Worm (Caenorhabditis elegans) whole organism, L4 larva: ENCODE results near the gene clec-71.
"Not testable (repeated sequence)": the region's sequence is repeated elsewhere in the genome, so short reads cannot be mapped to it uniquely, and the experiment has no call there.

ENCODE experiments used
- F26F4.8 ChIP-seq: fragments of 200-800 bp; sonication (Bioruptor generic); conservative IDR thresholded peaks from 2 replicates; pipeline ENCODE4 v1.3.6; 2022; ENCODE audit warnings: missing genetic modification characterization, missing compliant biosample characterization
- F44E2.7 ChIP-seq: fragments of 200-800 bp; sonication (Bioruptor generic); IDR thresholded peaks from 2 replicates; pipeline ENCODE4 v2.1.2; 2022; ENCODE audit warnings: missing genetic modification characterization, missing compliant biosample characterization
- R02D3.7 ChIP-seq: fragments of 150-350 bp; sonication (generic microtip); optimal IDR thresholded peaks from 3 replicates; lab custom pipeline; 2014; ENCODE audit warnings: missing biosample characterization, missing genetic modification characterization
- T26A8.4 ChIP-seq: fragments of 200-800 bp; sonication (Bioruptor generic); IDR thresholded peaks from 2 replicates; pipeline ENCODE4 v1.3.6; 2022; ENCODE audit warnings: missing genetic modification characterization, missing compliant biosample characterization
- Y48G9A.11 ChIP-seq: fragments of 200-800 bp; sonication (Bioruptor generic); IDR thresholded peaks from 2 replicates; pipeline ENCODE4 v1.3.6; 2022; ENCODE audit warnings: missing genetic modification reagents, missing genetic modification characterization, missing compliant biosample characterization
- ZK337.2 ChIP-seq: fragments of 200-800 bp; sonication (Bioruptor generic); IDR thresholded peaks from 2 replicates; pipeline ENCODE4 v1.3.6; 2022; ENCODE audit warnings: missing genetic modification reagents, missing genetic modification characterization, missing compliant biosample characterization
- aha-1 ChIP-seq: fragments of 150-350 bp; peaks from one replicate; lab custom pipeline; 2014; ENCODE audit warnings: missing biosample characterization, missing genetic modification characterization
- ama-1 ChIP-seq: fragments of 150-350 bp; optimal IDR thresholded peaks from 2 replicates; lab custom pipeline; 2014; ENCODE audit warnings: inconsistent platforms, mixed read lengths
- ceh-28 ChIP-seq: fragments of 150-350 bp; optimal IDR thresholded peaks from 2 replicates; lab custom pipeline; 2014; ENCODE audit warnings: missing biosample characterization, missing genetic modification reagents, missing genetic modification characterization
- ceh-62 ChIP-seq: sonication (generic microtip); optimal IDR thresholded peaks from 2 replicates; lab custom pipeline; 2017; ENCODE audit warnings: missing biosample characterization, missing genetic modification characterization
- ces-1 ChIP-seq: fragments of 150-350 bp; sonication (generic microtip); optimal IDR thresholded peaks from 4 replicates; lab custom pipeline; 2014; ENCODE audit warnings: missing biosample characterization, missing genetic modification reagents, missing genetic modification characterization
- ctbp-1 ChIP-seq: fragments of 200-800 bp; sonication (Bioruptor generic); IDR thresholded peaks from 2 replicates; pipeline ENCODE4 v1.3.6; 2022; ENCODE audit warnings: missing genetic modification reagents, missing genetic modification characterization, missing compliant biosample characterization
- daf-12 ChIP-seq: fragments of 150-350 bp; optimal IDR thresholded peaks from 2 replicates; lab custom pipeline; 2014; ENCODE audit warnings: missing biosample characterization, missing genetic modification reagents, missing genetic modification characterization
- daf-16 ChIP-seq, 3 experiments: sonication (generic microtip); optimal IDR thresholded peaks; 2 replicates each; lab custom pipeline; 2016 to 2017; ENCODE audit warnings: missing genetic modification characterization in 3 of 3, missing genetic modification reagents in 3 of 3, mild to moderate bottlenecking in 2 of 3, missing compliant biosample characterization in 2 of 3, missing biosample characterization in 1 of 3, moderate library complexity in 1 of 3
- daf-8 ChIP-seq: fragments of 200-800 bp; sonication (Bioruptor generic); IDR thresholded peaks from 2 replicates; pipeline ENCODE4 v1.3.6; 2022; ENCODE audit warnings: missing genetic modification characterization, missing compliant biosample characterization
- dve-1 ChIP-seq: sonication (generic microtip); optimal IDR thresholded peaks from 2 replicates; lab custom pipeline; 2017; ENCODE audit warnings: antibody characterized with exemption, mild to moderate bottlenecking, missing genetic modification characterization, missing compliant biosample characterization; ENCODE audit not compliant: insufficient read depth
- egl-27 ChIP-seq: sonication (generic microtip); optimal IDR thresholded peaks from 3 replicates; lab custom pipeline; 2017; ENCODE audit warnings: missing biosample characterization, missing genetic modification reagents, missing genetic modification characterization
- egl-43 ChIP-seq: fragments of 200-800 bp; sonication (Bioruptor generic); IDR thresholded peaks from 2 replicates; pipeline ENCODE4 v1.3.6; 2022; ENCODE audit warnings: missing genetic modification reagents, missing genetic modification characterization, missing compliant biosample characterization
- gei-8 ChIP-seq: fragments of 200-800 bp; sonication (Bioruptor generic); optimal IDR thresholded peaks from 2 replicates; lab custom pipeline; 2018; ENCODE audit warnings: mild to moderate bottlenecking, missing genetic modification characterization, missing compliant biosample characterization
- hif-1 ChIP-seq, 2 experiments: sonication (generic microtip); optimal IDR thresholded peaks; 2 replicates each; lab custom pipeline; 2016 to 2017; ENCODE audit warnings: missing compliant biosample characterization in 2 of 2, missing genetic modification characterization in 2 of 2, missing genetic modification reagents in 2 of 2, missing genotype in 2 of 2, mild to moderate bottlenecking in 1 of 2
- hlh-11 ChIP-seq: fragments of 200-800 bp; sonication (Bioruptor generic); optimal IDR thresholded peaks from 2 replicates; lab custom pipeline; 2018; ENCODE audit warnings: mild to moderate bottlenecking, missing genetic modification characterization, missing compliant biosample characterization
- lsy-2 ChIP-seq, 2 experiments: fragments of 150-350 bp in 1 of 2; sonication (generic microtip) in 1 of 2; optimal IDR thresholded peaks; 2 replicates each; lab custom pipeline; 2014 to 2017; ENCODE audit warnings: missing biosample characterization in 2 of 2, missing genetic modification characterization in 2 of 2
- madf-9 ChIP-seq: fragments of 200-800 bp; sonication (Bioruptor generic); conservative IDR thresholded peaks from 2 replicates; pipeline ENCODE4 v1.3.6; 2022; ENCODE audit warnings: missing genetic modification reagents, missing genetic modification characterization, missing compliant biosample characterization
- mep-1 ChIP-seq: fragments of 150-350 bp; sonication (generic microtip); optimal IDR thresholded peaks from 3 replicates; lab custom pipeline; 2014; ENCODE audit warnings: missing biosample characterization, missing genetic modification characterization
- mes-2 ChIP-seq: sonication (generic microtip); optimal IDR thresholded peaks from 2 replicates; lab custom pipeline; 2016; ENCODE audit warnings: missing genotype, mild to moderate bottlenecking, missing genetic modification characterization, missing compliant biosample characterization; ENCODE audit not compliant: poor library complexity, severe bottlenecking
- mxl-2 ChIP-seq: fragments of 200-800 bp; sonication (Bioruptor generic); conservative IDR thresholded peaks from 2 replicates; pipeline ENCODE4 v1.3.6; 2022; ENCODE audit warnings: missing genetic modification reagents, missing genetic modification characterization, missing compliant biosample characterization
- mxl-3 ChIP-seq: fragments of 200-800 bp; sonication (Bioruptor generic); optimal IDR thresholded peaks from 2 replicates; lab custom pipeline; 2018; ENCODE audit warnings: mild to moderate bottlenecking, missing genetic modification characterization, missing compliant biosample characterization
- nhr-28 ChIP-seq: fragments of 150-350 bp; optimal IDR thresholded peaks from 2 replicates; lab custom pipeline; 2014; ENCODE audit warnings: missing biosample characterization, missing genetic modification characterization
- nhr-41 ChIP-seq: fragments of 200-800 bp; sonication (Bioruptor generic); IDR thresholded peaks from 2 replicates; pipeline ENCODE4 v1.3.6; 2022; ENCODE audit warnings: missing genetic modification reagents, missing genetic modification characterization, missing compliant biosample characterization
- nhr-6 ChIP-seq: fragments of 150-350 bp; optimal IDR thresholded peaks from 2 replicates; lab custom pipeline; 2014; ENCODE audit warnings: missing biosample characterization, missing genetic modification characterization
- nhr-77 ChIP-seq: fragments of 150-350 bp; optimal IDR thresholded peaks from 2 replicates; lab custom pipeline; 2014; ENCODE audit warnings: missing biosample characterization, missing genetic modification characterization
- pha-4 ChIP-seq, 2 experiments: fragments of 150-350 bp in 1 of 2; fragments of 200-800 bp in 1 of 2; sonication (Bioruptor generic) in 1 of 2; IDR thresholded peaks in 1 of 2; optimal IDR thresholded peaks in 1 of 2; 2 replicates each; pipeline versions ENCODE4 v1.3.6 to Lab custom; 2014 to 2022; ENCODE audit warnings: missing genetic modification characterization in 2 of 2, missing genetic modification reagents in 2 of 2, missing biosample characterization in 1 of 2, missing compliant biosample characterization in 1 of 2
- php-3 ChIP-seq: fragments of 200-800 bp; sonication (Bioruptor generic); IDR thresholded peaks from 2 replicates; pipeline ENCODE4 v1.3.6; 2022; ENCODE audit warnings: missing genetic modification reagents, missing genetic modification characterization, missing compliant biosample characterization
- pqm-1 ChIP-seq: sonication (generic microtip); optimal IDR thresholded peaks from 2 replicates; lab custom pipeline; 2017; ENCODE audit warnings: missing biosample characterization, missing genetic modification characterization
- rbr-2 ChIP-seq: sonication (generic microtip); optimal IDR thresholded peaks from 2 replicates; lab custom pipeline; 2016; ENCODE audit warnings: missing genotype, missing genetic modification characterization, missing compliant biosample characterization
- sdz-12 ChIP-seq: fragments of 200-800 bp; sonication (Bioruptor generic); optimal IDR thresholded peaks from 2 replicates; lab custom pipeline; 2018; ENCODE audit warnings: mild to moderate bottlenecking, missing genetic modification characterization, missing compliant biosample characterization
- skn-1 ChIP-seq: fragments of 150-350 bp; optimal IDR thresholded peaks from 2 replicates; lab custom pipeline; 2014; ENCODE audit warnings: missing biosample characterization, missing genetic modification characterization
- tra-1 ChIP-seq: fragments of 200-800 bp; sonication (Bioruptor generic); IDR thresholded peaks from 2 replicates; pipeline ENCODE4 v1.3.6; 2022; ENCODE audit warnings: missing genetic modification reagents, missing genetic modification characterization, missing compliant biosample characterization
- unc-130 ChIP-seq: sonication (generic microtip); optimal IDR thresholded peaks from 2 replicates; lab custom pipeline; 2016; ENCODE audit warnings: missing genetic modification reagents, missing genetic modification characterization, missing compliant biosample characterization
- unc-62 ChIP-seq, 3 experiments: fragments of 150-350 bp in 1 of 3; sonication (generic microtip); optimal IDR thresholded peaks in 2 of 3; peaks in 1 of 3; 1 replicate in 1 of 3; 2 replicates in 2 of 3; lab custom pipeline; 2014 to 2017; ENCODE audit warnings: missing biosample characterization in 3 of 3, missing genetic modification characterization in 3 of 3, missing genetic modification reagents in 3 of 3, missing genotype in 1 of 3
- zip-11 ChIP-seq: fragments of 200-800 bp; sonication (Bioruptor generic); IDR thresholded peaks from 2 replicates; pipeline ENCODE4 v1.3.6; 2022; ENCODE audit warnings: missing genetic modification characterization, missing compliant biosample characterization
- ztf-7 ChIP-seq: fragments of 150-350 bp; optimal IDR thresholded peaks from 2 replicates; lab custom pipeline; 2014; ENCODE audit warnings: missing biosample characterization, missing genetic modification characterization

Gene clec-71

DNA sequence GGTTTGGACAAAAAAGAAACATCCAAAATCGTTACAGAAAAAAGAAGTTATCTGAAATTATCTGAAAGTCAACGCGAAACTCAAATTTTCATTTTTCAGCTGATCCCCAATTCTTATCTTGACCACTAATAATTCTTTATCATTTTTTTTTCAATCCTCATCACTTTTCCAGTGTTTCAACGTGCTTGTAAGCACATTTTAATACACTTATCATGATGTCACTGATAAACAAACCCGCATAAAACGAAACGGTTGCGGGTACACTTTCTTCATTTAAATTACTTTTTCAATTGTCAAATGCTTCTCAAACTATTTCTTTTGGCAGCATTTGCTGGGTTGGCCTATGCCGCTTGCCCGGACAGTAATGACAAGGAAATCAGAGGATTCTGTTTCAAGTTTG, 15.4 kb upstream of the clec-71 start, which contains the start of gene clec-67:
clec-67 (plus strand) TSS at position 268 of the 400 bp plus-strand sequence.
- TF ChIP-seq ceh-62 (tag; lab: Kevin White, UChicago) = no peak
- TF ChIP-seq R02D3.7 (tag; lab: Kevin White, UChicago) = no peak
- no peak for TF ChIP-seq nhr-6 (tag; lab: Kevin White, UChicago)
- TF ChIP-seq daf-16 (GFP tag; optimal IDR thresholded peaks at IDR 0.05; lab: Kevin White, UChicago) = no peak
- peak; percentile 57 for TF ChIP-seq daf-16 (tag; optimal IDR thresholded peaks at IDR 0.05; lab: Kevin White, UChicago)
- TF ChIP-seq daf-12 (tag; lab: Kevin White, UChicago) = no peak
- TF ChIP-seq php-3 (GFP tag; lab: Robert Waterston, UW) = no peak
- TF ChIP-seq T26A8.4 (GFP tag; lab: Robert Waterston, UW) = no peak
- TF ChIP-seq ces-1 = no peak
- TF ChIP-seq rbr-2 (tag; lab: Kevin White, UChicago) = no peak
- TF ChIP-seq mxl-3 (GFP tag; lab: Kevin White, UChicago) = peak; percentile 17
- TF ChIP-seq tra-1 (GFP tag; lab: Robert Waterston, UW) = no peak
- TF ChIP-seq sdz-12 = no peak
- TF ChIP-seq madf-9 (GFP tag; lab: Robert Waterston, UW) = no peak
- no peak for TF ChIP-seq ama-1 (lab: Kevin White, UChicago)
- TF ChIP-seq skn-1 (tag; lab: Kevin White, UChicago) = no peak
- no peak for TF ChIP-seq ctbp-1
- TF ChIP-seq pha-4 (GFP tag; IDR thresholded peaks at IDR 0.05; lab: Robert Waterston, UW) = no peak
- TF ChIP-seq pha-4 (tag; optimal IDR thresholded peaks at IDR 0.05; lab: Kevin White, UChicago) = no peak
- peak; percentile 58 for TF ChIP-seq hlh-11 (tag; lab: Kevin White, UChicago)
- TF ChIP-seq daf-8 (GFP tag; lab: Robert Waterston, UW) = no peak
- no peak for TF ChIP-seq mxl-2 (GFP tag; lab: Robert Waterston, UW)
- TF ChIP-seq F26F4.8 = no peak
- peak; percentile 9 for TF ChIP-seq nhr-77
- TF ChIP-seq nhr-28 (tag; lab: Kevin White, UChicago) = peak; percentile 63
- peak; percentile 78 for TF ChIP-seq pqm-1 (tag; lab: Kevin White, UChicago)
- no peak for TF ChIP-seq egl-27
- no peak for TF ChIP-seq unc-130
- TF ChIP-seq mes-2 (tag; lab: Kevin White, UChicago) = no peak
- TF ChIP-seq egl-43 (GFP tag; lab: Robert Waterston, UW) = no peak
- no peak for TF ChIP-seq gei-8 (GFP tag; lab: Kevin White, UChicago)

DNA sequence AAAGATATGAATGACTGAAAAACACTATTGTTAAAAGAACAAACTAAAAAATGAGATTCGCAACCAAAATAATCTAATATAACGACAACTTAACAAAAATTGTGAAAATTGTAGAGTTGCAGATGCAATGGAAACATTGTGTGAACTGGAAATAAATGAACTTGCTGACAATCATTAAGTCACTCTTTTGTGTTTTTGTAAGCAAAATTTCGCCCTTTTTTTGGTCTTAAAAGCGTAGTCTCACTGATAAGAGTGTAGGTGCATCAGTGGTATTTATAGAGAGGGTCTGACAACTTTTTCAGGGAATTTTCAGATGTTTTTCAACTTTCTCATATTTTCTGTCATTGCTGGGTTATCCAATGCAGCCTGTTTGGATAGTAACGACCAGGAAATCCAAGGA, 11.1 kb upstream of the clec-71 start, which contains the start of gene clec-68:
clec-68 (plus strand) TSS at position 301 of the 400 bp plus-strand sequence.
- TF ChIP-seq nhr-41 (GFP tag; lab: Robert Waterston, UW) = no peak
- no peak for TF ChIP-seq lsy-2 (tag; optimal IDR thresholded peaks at IDR 0.05; lab: Kevin White, UChicago)
- TF ChIP-seq mes-2 (tag; lab: Kevin White, UChicago) = no peak

DNA sequence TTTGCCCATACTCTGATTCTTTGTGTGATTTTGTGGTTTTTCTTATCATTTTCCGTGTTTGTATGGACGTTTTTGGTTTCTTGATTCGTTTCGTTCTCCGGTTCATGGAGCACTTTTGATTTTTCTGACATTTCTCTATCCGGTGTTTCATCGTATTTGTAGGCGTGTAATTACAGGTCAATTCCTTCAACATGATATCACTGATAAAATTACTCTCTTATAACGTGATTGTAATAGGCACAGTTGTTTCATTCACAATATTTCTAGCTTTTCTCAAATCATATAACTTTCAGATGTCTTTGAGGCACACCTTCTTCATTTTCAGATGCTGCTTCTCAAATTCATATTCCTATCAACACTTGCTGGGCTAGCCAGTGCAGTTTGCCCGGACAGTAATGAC, 4.8 kb upstream of the clec-71 start, which contains the start of gene clec-70:
clec-70 (plus strand) TSS at position 301 of the 400 bp plus-strand sequence.
- TF ChIP-seq F44E2.7 (GFP tag; lab: Robert Waterston, UW); mep-1 (tag; lab: Kevin White, UChicago); ceh-28 (tag; lab: Kevin White, UChicago): not testable (repeated sequence)

DNA sequence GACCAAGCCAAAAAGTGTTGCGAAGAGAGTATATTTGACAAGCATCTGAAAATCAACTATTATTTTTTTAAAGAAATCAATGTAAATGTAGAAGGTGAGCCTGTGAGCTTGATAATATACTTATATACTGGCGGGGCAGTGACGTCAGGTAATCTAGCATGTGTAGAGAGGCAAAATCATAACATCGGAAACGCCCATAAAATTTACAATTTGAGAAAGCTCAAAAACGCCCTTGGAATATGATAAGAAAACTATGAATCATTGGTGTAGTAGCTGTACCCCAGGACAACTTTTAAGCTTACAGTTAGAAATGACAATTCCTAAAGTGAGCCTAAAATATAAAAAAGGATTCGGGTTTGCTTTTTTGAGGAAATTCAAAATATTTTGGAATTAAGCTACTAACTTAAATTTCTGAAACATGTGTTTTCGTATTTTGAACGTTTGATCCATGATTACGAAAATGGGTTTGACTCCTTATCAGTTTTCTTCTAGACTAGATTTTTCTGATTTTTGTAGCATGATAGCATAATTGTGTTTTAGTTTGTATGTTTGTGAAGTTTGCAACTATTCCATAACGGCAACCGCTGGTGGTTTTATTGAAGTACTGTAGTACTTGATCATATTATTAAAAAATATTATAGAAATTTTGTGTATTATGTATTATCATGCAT, 4.5 kb downstream of the clec-71 start, which contains the start of gene clec-174:
clec-174 (minus strand) TSS at position 51 of the 671 bp plus-strand sequence.
- no peak for TF ChIP-seq dve-1
- TF ChIP-seq unc-62 (GFP tag; optimal IDR thresholded peaks at IDR 0.05 in 1 of 2; lab: Kevin White, UChicago) = peak in 1 of 2 experiments; percentile 35
- no peak for TF ChIP-seq unc-62 (tag; optimal IDR thresholded peaks at IDR 0.05; lab: Kevin White, UChicago)
- no peak for TF ChIP-seq hif-1 (tag; optimal IDR thresholded peaks at IDR 0.05; lab: Kevin White, UChicago)
- peak; percentile 87 for TF ChIP-seq nhr-28 (tag; lab: Kevin White, UChicago)
- TF ChIP-seq Y48G9A.11 (GFP tag; lab: Robert Waterston, UW) = no peak
- TF ChIP-seq F44E2.7 (GFP tag; lab: Robert Waterston, UW) = no peak
- TF ChIP-seq zip-11 (GFP tag; lab: Robert Waterston, UW) = no peak
- TF ChIP-seq ama-1 (lab: Kevin White, UChicago) = no peak
- TF ChIP-seq aha-1 (tag; lab: Kevin White, UChicago) = peak; percentile 87
- no peak for TF ChIP-seq madf-9 (GFP tag; lab: Robert Waterston, UW)
- TF ChIP-seq pqm-1 (tag; lab: Kevin White, UChicago) = peak; percentile 6
- TF ChIP-seq ZK337.2 = no peak
- TF ChIP-seq nhr-77 = peak; percentile 54
- no peak for TF ChIP-seq ztf-7
- TF ChIP-seq, all 104 proteins: peak for 5
